Worm (Caenorhabditis elegans): Measurements from ENCODE around the gene lgc-10.

lgc-10 gene

ce11 chrIV:6442016-6442618, 15.3 kb downstream of the lgc-10 start:
- TF ChIP-seq fkh-6 (tag; optimal IDR thresholded peaks at IDR 0.05) (no peak), F13H6.1 (tag; optimal IDR thresholded peaks at IDR 0.05) (no peak), lin-11 (tag; optimal IDR thresholded peaks at IDR 0.05) (no peak), tbx-2 (tag; optimal IDR thresholded peaks at IDR 0.05) (no peak), ceh-31 (tag; optimal IDR thresholded peaks at IDR 0.05) (no peak)

DNA sequence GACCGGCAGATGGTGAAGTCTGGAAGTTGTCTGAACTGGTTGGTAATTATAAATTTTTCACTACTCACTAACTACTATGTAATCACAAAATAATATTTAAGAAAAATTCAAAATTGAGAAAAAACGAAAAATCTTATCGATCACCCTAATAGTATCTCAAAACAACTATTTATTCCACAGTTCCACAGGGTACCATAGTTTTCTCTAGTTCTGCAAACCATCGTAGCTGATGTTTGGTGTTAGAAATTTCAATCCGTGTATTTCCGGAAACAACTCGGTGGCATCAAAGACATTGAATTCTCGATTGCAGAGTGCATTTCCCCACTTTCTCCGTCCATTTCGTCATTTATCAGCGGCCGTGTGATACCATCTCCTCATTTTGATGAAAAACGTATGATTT, 15.8 kb downstream of the lgc-10 start, which contains the start of gene Y73B6BL.31:
Gene Y73B6BL.31 (plus strand): TSS at position 301 of the 400 bp plus-strand sequence.
- no peak for TF ChIP-seq ceh-22 (tag; optimal IDR thresholded peaks at IDR 0.05)
- TF ChIP-seq unc-42 (tag; optimal IDR thresholded peaks at IDR 0.05), result no peak
- TF ChIP-seq dmd-4 (tag; optimal IDR thresholded peaks at IDR 0.05; ENCODE audit: borderline replicate concordance), result no peak
- no peak for TF ChIP-seq ets-4 (tag; optimal IDR thresholded peaks at IDR 0.05)
- no peak for TF ChIP-seq ref-2 (tag; optimal IDR thresholded peaks at IDR 0.05)
- TF ChIP-seq unc-86 (tag; optimal IDR thresholded peaks at IDR 0.05), result no peak
- TF ChIP-seq hlh-6 (tag; optimal IDR thresholded peaks at IDR 0.05), result no peak
- no peak for TF ChIP-seq ceh-2 (tag; optimal IDR thresholded peaks at IDR 0.05)
- no peak for TF ChIP-seq unc-3 (GFP tag; conservative IDR thresholded peaks at IDR 0.05)
- no peak for TF ChIP-seq unc-3 (tag; optimal IDR thresholded peaks at IDR 0.05)
- no peak for TF ChIP-seq C38D4.7 (GFP tag; optimal IDR thresholded peaks at IDR 0.05)
- no peak for TF ChIP-seq hlh-30 (tag; optimal IDR thresholded peaks at IDR 0.05; ENCODE audit: insufficient read depth)
- TF ChIP-seq ceh-31 (tag; optimal IDR thresholded peaks at IDR 0.05), result no peak
- TF ChIP-seq zip-5 (tag; optimal IDR thresholded peaks at IDR 0.05), result no peak
- no peak for TF ChIP-seq sox-4 (tag; optimal IDR thresholded peaks at IDR 0.05)
- TF ChIP-seq hlh-13 (GFP tag; optimal IDR thresholded peaks at IDR 0.05), result no peak
- TF ChIP-seq eyg-1 (tag; optimal IDR thresholded peaks at IDR 0.05), result no peak
- no peak for TF ChIP-seq nfya-1 (tag; optimal IDR thresholded peaks at IDR 0.05)
- TF ChIP-seq unc-55 (GFP tag; optimal IDR thresholded peaks at IDR 0.05), result no peak
- no peak for TF ChIP-seq lim-6 (tag; optimal IDR thresholded peaks at IDR 0.05)

ce11 chrIV:6438051-6438450, 19.3 kb downstream of the lgc-10 start, which contains the start of gene dlc-5:
Gene dlc-5 (plus strand): TSS chrIV:6438204.
- TF ChIP-seq unc-3 (GFP tag; conservative IDR thresholded peaks at IDR 0.05), result no peak
- TF ChIP-seq unc-3 (tag; optimal IDR thresholded peaks at IDR 0.05), result no peak
- TF ChIP-seq lim-6 (tag; optimal IDR thresholded peaks at IDR 0.05), result no peak
- TF ChIP-seq ets-4 (tag; optimal IDR thresholded peaks at IDR 0.05), result no peak
- TF ChIP-seq pag-3 (tag; optimal IDR thresholded peaks at IDR 0.05; ENCODE audit: borderline replicate concordance), result no peak
- TF ChIP-seq che-1 (tag; optimal IDR thresholded peaks at IDR 0.05), result no peak
- TF ChIP-seq nhr-232 (tag; optimal IDR thresholded peaks at IDR 0.05), result no peak
- no peak for TF ChIP-seq K09A11.1 (tag; optimal IDR thresholded peaks at IDR 0.05; ENCODE audit: insufficient read depth)
- no peak for TF ChIP-seq elt-4 (tag; optimal IDR thresholded peaks at IDR 0.05)
- TF ChIP-seq sdc-2 (tag; optimal IDR thresholded peaks at IDR 0.05), result no peak
- no peak for TF ChIP-seq mec-3 (tag; optimal IDR thresholded peaks at IDR 0.05; ENCODE audit: borderline replicate concordance)

DNA sequence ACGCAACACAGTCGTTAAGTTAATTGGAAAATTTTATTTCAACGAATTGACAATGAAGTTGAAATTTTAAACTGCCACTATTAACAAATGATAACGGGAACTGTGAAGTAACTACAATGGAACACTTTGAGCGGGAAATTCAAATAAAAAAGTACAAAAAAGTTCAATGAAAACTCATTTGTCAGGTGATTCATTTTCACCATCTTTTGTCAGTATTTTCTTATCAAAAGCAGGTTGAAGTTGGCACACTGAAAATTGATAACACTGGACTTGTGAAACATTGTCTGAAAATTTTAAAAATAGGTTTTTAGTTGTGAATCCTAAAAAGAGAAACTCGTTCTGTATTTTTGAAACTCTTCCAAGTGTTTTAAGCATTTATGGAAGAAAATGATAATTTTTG, 23.9 kb downstream of the lgc-10 start:
- TF ChIP-seq fax-1 (tag; optimal IDR thresholded peaks at IDR 0.05), result no peak
- no peak for TF ChIP-seq ceh-2 (tag; optimal IDR thresholded peaks at IDR 0.05)
- no peak for TF ChIP-seq K02D7.2 (tag; optimal IDR thresholded peaks at IDR 0.05)
- TF ChIP-seq ceh-34 (tag; optimal IDR thresholded peaks at IDR 0.05), result no peak
- TF ChIP-seq F13H6.1 (tag; optimal IDR thresholded peaks at IDR 0.05), result no peak
- no peak for TF ChIP-seq dmd-4 (tag; optimal IDR thresholded peaks at IDR 0.05; ENCODE audit: borderline replicate concordance)
- no peak for TF ChIP-seq ceh-31 (tag; optimal IDR thresholded peaks at IDR 0.05)
- no peak for TF ChIP-seq ztf-16 (tag; optimal IDR thresholded peaks at IDR 0.05)
- TF ChIP-seq K09A11.1 (tag; optimal IDR thresholded peaks at IDR 0.05; ENCODE audit: insufficient read depth), result no peak
- no peak for TF ChIP-seq hlh-15 (tag; optimal IDR thresholded peaks at IDR 0.05)
- TF ChIP-seq elt-2 (tag; optimal IDR thresholded peaks at IDR 0.05), result no peak
- no peak for TF ChIP-seq ceh-24 (tag; optimal IDR thresholded peaks at IDR 0.05)
- TF ChIP-seq che-1 (tag; optimal IDR thresholded peaks at IDR 0.05), result no peak
- no peak for TF ChIP-seq odd-2 (tag; optimal IDR thresholded peaks at IDR 0.05)
- TF ChIP-seq tbx-2 (tag; optimal IDR thresholded peaks at IDR 0.05), result no peak

All from whole organism, late embryonic.